Worm (Caenorhabditis elegans) whole organism, young adult: Measurements from ENCODE around the gene H27A22.1.

Source experiments
- B0261.1 ChIP-seq: sonication (generic microtip); optimal IDR thresholded peaks from 2 replicates; lab custom pipeline; 2016; ENCODE audit warnings: mild to moderate bottlenecking, missing genetic modification characterization, moderate library complexity, missing compliant biosample characterization
- B0336.3 ChIP-seq: fragments of 200-800 bp; sonication (Bioruptor generic); IDR thresholded peaks from 2 replicates; pipeline ENCODE4 v1.3.6; 2022; ENCODE audit warnings: missing genetic modification characterization, missing compliant biosample characterization
- F10E7.11 ChIP-seq: sonication (generic microtip); optimal IDR thresholded peaks from 2 replicates; lab custom pipeline; 2017; ENCODE audit warnings: mild to moderate bottlenecking, missing genetic modification characterization, moderate library complexity, missing compliant biosample characterization
- F33H1.4 ChIP-seq: fragments of 200-800 bp; sonication (Bioruptor generic); IDR thresholded peaks from 2 replicates; pipeline ENCODE4 v1.3.6; 2022; ENCODE audit warnings: missing genetic modification reagents, missing genetic modification characterization, missing compliant biosample characterization
- F37B4.10 ChIP-seq: fragments of 200-800 bp; sonication (Bioruptor generic); IDR thresholded peaks from 2 replicates; pipeline ENCODE4 v1.3.6; 2022; ENCODE audit warnings: missing genetic modification characterization, missing compliant biosample characterization
- F39B2.1 ChIP-seq: fragments of 200-800 bp; sonication (Bioruptor generic); IDR thresholded peaks from 2 replicates; pipeline ENCODE4 v1.3.6; 2022; ENCODE audit warnings: missing genetic modification reagents, missing genetic modification characterization, missing compliant biosample characterization
- F55B11.4 ChIP-seq: sonication (generic microtip); optimal IDR thresholded peaks from 2 replicates; lab custom pipeline; 2016; ENCODE audit warnings: missing compliant biosample characterization, missing genetic modification characterization, borderline replicate concordance; ENCODE audit not compliant: insufficient read depth
- Y53F4B.3 ChIP-seq: fragments of 200-800 bp; sonication (Bioruptor generic); IDR thresholded peaks from 2 replicates; pipeline ENCODE4 v1.3.6; 2022; ENCODE audit warnings: missing genetic modification reagents, missing genetic modification characterization, missing compliant biosample characterization
- Y56A3A.18 ChIP-seq: fragments of 200-800 bp; sonication (Bioruptor generic); IDR thresholded peaks from 2 replicates; pipeline ENCODE4 v1.3.6; 2022; ENCODE audit warnings: missing genetic modification reagents, missing genetic modification characterization, missing compliant biosample characterization
- atf-7 ChIP-seq: sonication (generic microtip); optimal IDR thresholded peaks from 2 replicates; lab custom pipeline; 2017; ENCODE audit warnings: mild to moderate bottlenecking, missing genetic modification characterization, missing compliant biosample characterization
- attf-3 ChIP-seq: fragments of 200-800 bp; sonication (Bioruptor generic); conservative IDR thresholded peaks from 2 replicates; pipeline ENCODE4 v1.3.6; 2022; ENCODE audit warnings: missing genetic modification reagents, missing genetic modification characterization, missing compliant biosample characterization
- attf-5 ChIP-seq: fragments of 200-800 bp; sonication (Bioruptor generic); optimal IDR thresholded peaks from 2 replicates; lab custom pipeline; 2018; ENCODE audit warnings: mild to moderate bottlenecking, missing genetic modification characterization, missing compliant biosample characterization
- attf-6 ChIP-seq: fragments of 200-800 bp; sonication (Bioruptor generic); IDR thresholded peaks from 2 replicates; pipeline ENCODE4 v1.3.6; 2022; ENCODE audit warnings: missing genetic modification reagents, missing genetic modification characterization, missing compliant biosample characterization
- bed-1 ChIP-seq: fragments of 200-800 bp; sonication (Bioruptor generic); IDR thresholded peaks from 2 replicates; pipeline ENCODE4 v1.3.6; 2022; ENCODE audit warnings: missing genetic modification reagents, missing genetic modification characterization, missing compliant biosample characterization
- bed-2 ChIP-seq: fragments of 200-800 bp; sonication (Bioruptor generic); IDR thresholded peaks from 2 replicates; pipeline ENCODE4 v1.3.6; 2022; ENCODE audit warnings: missing genetic modification reagents, missing genetic modification characterization, missing compliant biosample characterization
- ceh-100 ChIP-seq: fragments of 200-800 bp; sonication (Bioruptor generic); IDR thresholded peaks from 2 replicates; pipeline ENCODE4 v1.3.6; 2022; ENCODE audit warnings: missing genetic modification reagents, missing genetic modification characterization, missing compliant biosample characterization
- ceh-27 ChIP-seq: fragments of 200-800 bp; sonication (Bioruptor generic); optimal IDR thresholded peaks from 2 replicates; lab custom pipeline; 2018; ENCODE audit warnings: mild to moderate bottlenecking, missing genetic modification characterization, moderate library complexity, missing compliant biosample characterization
- ceh-79 ChIP-seq: sonication (generic microtip); optimal IDR thresholded peaks from 2 replicates; lab custom pipeline; 2017; ENCODE audit warnings: mild to moderate bottlenecking, missing genetic modification characterization, missing compliant biosample characterization
- dpff-1 ChIP-seq: sonication (generic microtip); optimal IDR thresholded peaks from 2 replicates; lab custom pipeline; 2017; ENCODE audit warnings: mild to moderate bottlenecking, missing genetic modification characterization, missing compliant biosample characterization
- dpl-1 ChIP-seq: fragments of 150-350 bp; optimal IDR thresholded peaks from 2 replicates; lab custom pipeline; 2014; ENCODE audit warnings: missing biosample characterization, missing genetic modification reagents, missing genetic modification characterization
- egl-44 ChIP-seq: fragments of 200-800 bp; sonication (Bioruptor generic); IDR thresholded peaks from 2 replicates; pipeline ENCODE4 v1.3.6; 2022; ENCODE audit warnings: missing genetic modification reagents, missing genetic modification characterization, missing compliant biosample characterization
- gei-17 ChIP-seq: fragments of 200-800 bp; sonication (Bioruptor generic); optimal IDR thresholded peaks from 2 replicates; lab custom pipeline; 2018; ENCODE audit warnings: mild to moderate bottlenecking, missing genetic modification characterization, missing compliant biosample characterization
- hmg-1.2 ChIP-seq: fragments of 200-800 bp; sonication (Bioruptor generic); IDR thresholded peaks from 2 replicates; pipeline ENCODE4 v1.3.6; 2022; ENCODE audit warnings: missing genetic modification reagents, missing genetic modification characterization, missing compliant biosample characterization
- hrde-1 ChIP-seq: sonication (generic microtip); optimal IDR thresholded peaks from 2 replicates; lab custom pipeline; 2016; ENCODE audit warnings: missing genetic modification characterization, mild to moderate bottlenecking, missing compliant biosample characterization, moderate library complexity, missing genotype, missing genetic modification reagents, borderline replicate concordance
- lag-1 ChIP-seq: fragments of 200-800 bp; sonication (Bioruptor generic); IDR thresholded peaks from 2 replicates; pipeline ENCODE4 v1.3.6; 2022; ENCODE audit warnings: missing genetic modification reagents, missing genetic modification characterization, missing compliant biosample characterization
- lin-54 ChIP-seq: fragments of 200-800 bp; sonication (Bioruptor generic); optimal IDR thresholded peaks from 2 replicates; lab custom pipeline; 2018; ENCODE audit warnings: mild to moderate bottlenecking, missing genetic modification characterization, missing compliant biosample characterization
- mxl-1 ChIP-seq: sonication (generic microtip); optimal IDR thresholded peaks from 2 replicates; lab custom pipeline; 2016; ENCODE audit warnings: missing genetic modification characterization, missing compliant biosample characterization
- nfya-1 ChIP-seq: sonication (generic microtip); optimal IDR thresholded peaks from 2 replicates; lab custom pipeline; 2017; ENCODE audit warnings: antibody characterized with exemption, missing compliant biosample characterization, missing genetic modification characterization, borderline replicate concordance; ENCODE audit not compliant: insufficient read depth
- nhr-80 ChIP-seq: sonication (generic microtip); optimal IDR thresholded peaks from 2 replicates; lab custom pipeline; 2016; ENCODE audit warnings: missing genetic modification characterization, missing compliant biosample characterization
- pbrm-1 ChIP-seq: fragments of 200-800 bp; sonication (Bioruptor generic); IDR thresholded peaks from 2 replicates; pipeline ENCODE4 v1.3.6; 2022; ENCODE audit warnings: missing genetic modification reagents, missing genetic modification characterization, missing compliant biosample characterization
- pha-4 ChIP-seq: fragments of 150-350 bp; sonication (generic microtip); optimal IDR thresholded peaks from 2 replicates; lab custom pipeline; 2014; ENCODE audit warnings: missing biosample characterization, missing genetic modification reagents, missing genetic modification characterization
- rcor-1 ChIP-seq: fragments of 200-800 bp; sonication (Bioruptor generic); IDR thresholded peaks from 2 replicates; pipeline ENCODE4 v1.3.6; 2022; ENCODE audit warnings: missing genetic modification reagents, missing genetic modification characterization, missing compliant biosample characterization
- sdz-38 ChIP-seq: sonication (generic microtip); optimal IDR thresholded peaks from 2 replicates; lab custom pipeline; 2016; ENCODE audit warnings: missing genotype, missing genetic modification characterization, missing compliant biosample characterization
- sea-2 ChIP-seq: fragments of 200-800 bp; sonication (Bioruptor generic); IDR thresholded peaks from 2 replicates; pipeline ENCODE4 v1.3.6; 2022; ENCODE audit warnings: missing genetic modification characterization, missing compliant biosample characterization
- snpc-1.1 ChIP-seq: sonication (generic microtip); optimal IDR thresholded peaks from 2 replicates; lab custom pipeline; 2017; ENCODE audit warnings: missing genetic modification characterization, mild to moderate bottlenecking, missing compliant biosample characterization, antibody characterized with exemption, moderate library complexity, missing genotype, missing genetic modification reagents; ENCODE audit not compliant: insufficient read depth
- snpc-4 ChIP-seq, 5 experiments: fragments of 150-350 bp in 1 of 5; sonication (generic microtip) in 4 of 5; optimal IDR thresholded peaks; 2 replicates each; lab custom pipeline; 2014 to 2018; ENCODE audit warnings: missing genetic modification characterization in 5 of 5, missing biosample characterization in 3 of 5, antibody characterized with exemption in 2 of 5, mild to moderate bottlenecking in 2 of 5, missing compliant biosample characterization in 2 of 5, missing genotype in 2 of 5, moderate library complexity in 2 of 5, missing genetic modification reagents in 1 of 5
- somi-1 ChIP-seq: fragments of 200-800 bp; sonication (Bioruptor generic); optimal IDR thresholded peaks from 2 replicates; lab custom pipeline; 2018; ENCODE audit warnings: mild to moderate bottlenecking, missing genetic modification characterization, missing compliant biosample characterization
- unc-130 ChIP-seq: sonication (generic microtip); optimal IDR thresholded peaks from 2 replicates; lab custom pipeline; 2016; ENCODE audit warnings: missing genetic modification reagents, missing genetic modification characterization, missing compliant biosample characterization
- ztf-26 ChIP-seq: sonication (generic microtip); optimal IDR thresholded peaks from 2 replicates; lab custom pipeline; 2017; ENCODE audit warnings: missing genetic modification characterization, missing compliant biosample characterization

The H27A22.1 gene

DNA sequence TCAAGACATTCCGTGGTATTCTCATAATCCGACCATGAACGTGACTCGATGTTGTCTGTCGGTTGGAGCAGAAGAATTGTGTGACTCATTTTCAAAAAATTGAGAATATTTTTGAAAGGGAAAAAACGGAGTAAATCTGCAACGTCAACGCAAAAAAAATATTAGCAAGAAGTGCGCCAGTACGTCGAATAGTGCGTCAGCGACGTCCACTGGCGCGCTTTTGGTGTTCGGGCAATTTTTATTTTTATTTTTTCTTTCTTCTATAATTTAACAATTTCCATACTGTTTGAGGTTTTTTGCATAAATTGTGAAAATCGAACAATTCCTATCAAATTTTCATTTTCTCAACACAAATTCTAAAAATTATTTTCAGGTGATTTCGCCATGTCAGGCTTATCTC, 23.4 kb upstream of the H27A22.1 start, which contains the start of the genes erh-1 and lpd-9 (continued):
- TF ChIP-seq F55B11.4 (no peak), ztf-26 (tag; lab: Kevin White, UChicago) (no peak), Y53F4B.3 (GFP tag; lab: Robert Waterston, UW) (no peak), dpff-1 (tag; lab: Kevin White, UChicago) (no peak), attf-5 (GFP tag; lab: Kevin White, UChicago) (peak; percentile 50), ceh-100 (no peak; the same call in 1 of the 2 replicates), B0261.1 (tag; lab: Kevin White, UChicago) (no peak), dpl-1 (no peak), pha-4 (no peak), snpc-4 (GFP tag; optimal IDR thresholded peaks at IDR 0.05; lab: Kevin White, UChicago) (peak; percentile 19), snpc-4 (tag; optimal IDR thresholded peaks at IDR 0.05; lab: Kevin White, UChicago) (peak in 2 of 4 experiments; percentile 47 to 63), snpc-1.1 (tag; lab: Kevin White, UChicago) (no peak), attf-6 (GFP tag; lab: Robert Waterston, UW) (0 out of 2 replicates have a peak, but pooled peaks have one; percentile 38), atf-7 (tag; lab: Kevin White, UChicago) (peak; percentile 2), hmg-1.2 (GFP tag; lab: Robert Waterston, UW) (no peak; the same call in 1 of the 2 replicates), pbrm-1 (peak; percentile 72), rcor-1 (GFP tag; lab: Robert Waterston, UW) (peak; percentile 60), ceh-27 (peak; percentile 7), sdz-38 (tag; lab: Kevin White, UChicago) (no peak), ceh-79 (tag; lab: Kevin White, UChicago) (no peak), bed-2 (GFP tag; lab: Robert Waterston, UW) (no peak), nfya-1 (tag; lab: Kevin White, UChicago) (no peak), somi-1 (GFP tag; lab: Kevin White, UChicago) (no peak), egl-44 (no peak), lin-54 (GFP tag; lab: Kevin White, UChicago) (peak; percentile 84), Y56A3A.18 (peak; percentile 86), mxl-1 (no peak), F37B4.10 (GFP tag; lab: Robert Waterston, UW) (no peak), bed-1 (no peak), F39B2.1 (no peak), B0336.3 (GFP tag; lab: Robert Waterston, UW) (peak; percentile 81), lag-1 (no peak), hrde-1 (tag; lab: Kevin White, UChicago) (peak; percentile 1), unc-130 (GFP tag; lab: Kevin White, UChicago) (no peak), F10E7.11 (tag; lab: Kevin White, UChicago) (no peak), gei-17 (peak; percentile 23)

DNA sequence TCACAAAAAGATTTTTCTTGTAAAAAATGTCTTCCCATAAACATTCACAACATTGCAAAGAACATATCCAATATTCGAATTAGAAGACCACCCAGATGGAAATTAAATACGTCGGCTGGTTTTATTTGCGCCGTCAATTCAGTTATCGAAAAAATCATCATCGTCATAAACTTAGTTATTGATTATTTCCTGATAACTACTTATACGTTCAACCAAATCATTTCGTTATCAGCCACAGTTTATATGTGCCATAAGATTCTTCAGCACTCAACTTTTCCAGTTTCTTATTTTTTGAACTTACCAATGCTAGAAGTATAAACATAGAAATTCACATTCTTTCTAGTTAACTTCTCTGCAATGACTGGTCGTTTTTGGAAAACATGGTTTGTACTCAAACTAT, 21.7 kb upstream of the H27A22.1 start:
- no peak for TF ChIP-seq attf-3
- TF ChIP-seq F33H1.4 (GFP tag; lab: Robert Waterston, UW): no peak
- no peak for TF ChIP-seq F55B11.4
- no peak for TF ChIP-seq sea-2 (GFP tag; lab: Robert Waterston, UW)
- TF ChIP-seq nhr-80 (tag; lab: Kevin White, UChicago): peak; percentile 56
